Fruit fly (Drosophila melanogaster): Measurements from ENCODE around the gene IFT46.

The IFT46 gene

DNA sequence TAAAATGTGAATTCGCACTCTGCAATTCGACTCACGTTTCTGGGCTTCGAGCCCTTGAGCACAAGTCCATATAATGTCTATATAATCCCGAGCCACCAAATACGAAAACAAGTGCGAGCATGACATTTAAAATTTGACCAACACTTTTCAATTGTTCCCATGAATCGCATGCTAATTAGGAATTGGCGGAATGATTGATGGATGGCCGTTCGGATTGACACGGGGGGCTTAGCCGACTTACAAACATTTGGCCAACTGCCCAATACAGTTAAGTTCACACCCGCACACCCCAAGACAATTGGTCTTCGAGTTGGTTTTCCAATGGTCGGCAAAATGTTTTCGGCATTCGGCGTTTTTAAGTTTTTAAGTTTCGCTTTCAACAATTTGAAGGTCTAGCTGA, 25.2 kb upstream of the IFT46 start:
- TF ChIP-seq CG3407 (GFP tag; optimal IDR thresholded peaks at IDR 0.05) (no peak), bcd (GFP tag; optimal IDR thresholded peaks at IDR 0.05) (no peak), mirr (GFP tag; optimal IDR thresholded peaks at IDR 0.05) (peak; percentile 20), vvl (GFP tag; IDR thresholded peaks at IDR 0.05) (0 out of 2 replicates have a peak, but pooled peaks have one; percentile 34), CG9817 (tag; optimal IDR thresholded peaks at IDR 0.05) (no peak), Ptx1 (GFP tag; IDR thresholded peaks at IDR 0.05) (no peak), CG8281 (tag; optimal IDR thresholded peaks at IDR 0.05) (peak; percentile 96), ac (GFP tag; optimal IDR thresholded peaks at IDR 0.05) (no peak)

DNA sequence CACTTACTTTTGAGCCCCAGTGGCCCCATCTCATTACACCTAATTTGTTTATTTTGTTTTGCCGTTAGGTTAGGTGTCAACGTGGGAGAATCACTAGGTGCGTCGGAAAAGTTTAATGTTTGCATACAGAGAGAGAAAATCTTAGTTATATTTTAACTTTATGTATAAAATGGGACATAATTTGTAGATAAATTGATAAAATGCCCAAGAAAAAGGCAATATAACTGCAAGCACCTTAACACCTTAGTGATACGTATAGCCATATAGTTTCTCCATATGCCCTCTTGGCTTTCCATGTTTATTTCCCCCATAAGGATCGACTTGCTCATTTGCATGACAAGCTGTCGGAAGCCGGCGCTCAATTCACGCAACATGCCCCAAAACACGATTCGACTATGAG, 23.0 kb upstream of the IFT46 start:
- TF ChIP-seq CG18619 (GFP tag; optimal IDR thresholded peaks at IDR 0.05) (no peak), row (GFP tag; IDR thresholded peaks at IDR 0.05) (peak; percentile 8; the same call in 1 of the 3 replicates), ash1 (GFP tag; optimal IDR thresholded peaks at IDR 0.05) (no peak), CG34422 (GFP tag; IDR thresholded peaks at IDR 0.05) (no peak), CG30431 (GFP tag; optimal IDR thresholded peaks at IDR 0.05) (no peak), cas (GFP tag; IDR thresholded peaks at IDR 0.05) (no peak), sd (tag; optimal IDR thresholded peaks at IDR 0.05) (no peak), hth (optimal IDR thresholded peaks at IDR 0.05) (no peak), CG3726 (GFP tag; IDR thresholded peaks at IDR 0.05) (0 out of 3 replicates have a peak, but pooled peaks have one; percentile 16), CTCF (GFP tag; optimal IDR thresholded peaks at IDR 0.05) (no peak), CG12391 (tag; optimal IDR thresholded peaks at IDR 0.05) (no peak), sens (GFP tag) (peak; percentile 34), Sox102F (GFP tag; optimal IDR thresholded peaks at IDR 0.05) (peak; percentile 6), klu (GFP tag; IDR thresholded peaks at IDR 0.05) (no peak), Ssrp (tag; optimal IDR thresholded peaks at IDR 0.05) (no peak), CG18764 (GFP tag; optimal IDR thresholded peaks at IDR 0.05) (no peak), wdn (GFP tag; IDR thresholded peaks at IDR 0.05) (0 out of 2 replicates have a peak, but pooled peaks have one; percentile 36), CG43689 (GFP tag; IDR thresholded peaks at IDR 0.05) (no peak), vnd (GFP tag; IDR thresholded peaks at IDR 0.05; ENCODE audit: partially characterized antibody) (no peak), vvl (GFP tag; IDR thresholded peaks at IDR 0.05) (0 out of 2 replicates have a peak, but pooled peaks have one; percentile 28), CG31365 (tag; optimal IDR thresholded peaks at IDR 0.05) (no peak), pfk (GFP tag; optimal IDR thresholded peaks at IDR 0.05) (no peak), CG6689 (GFP tag; IDR thresholded peaks at IDR 0.05) (no peak), al (GFP tag; IDR thresholded peaks at IDR 0.05) (no peak), CG1647 (GFP tag; optimal IDR thresholded peaks at IDR 0.05) (no peak), zen (tag; optimal IDR thresholded peaks at IDR 0.05) (no peak), tio (GFP tag; optimal IDR thresholded peaks at IDR 0.05) (no peak), tna (GFP tag; IDR thresholded peaks at IDR 0.05; ENCODE audit: partially characterized antibody) (no peak), CG17328 (GFP tag; IDR thresholded peaks at IDR 0.05) (no peak)

dm6 chr2L:18632389-18632788, 16.5 kb upstream of the IFT46 start:
- TF ChIP-seq CG42726 (GFP tag; IDR thresholded peaks at IDR 0.05; ENCODE audit: partially characterized antibody) (no peak), Asciz (GFP tag; optimal IDR thresholded peaks at IDR 0.05) (no peak), maf-S (GFP tag; optimal IDR thresholded peaks at IDR 0.05) (no peak)
